Fruit fly (Drosophila melanogaster) Kc167 (cell line): ENCODE measurements around the gene GstD5.

Experiments
- Myc ChIP-seq: fragments of >200 bp; optimal IDR thresholded peaks from 2 replicates; lab custom pipeline; 2017; ENCODE audit warnings: missing external identifiers
- Sin3A ChIP-seq: fragments of >200 bp; optimal IDR thresholded peaks from 2 replicates; lab custom pipeline; 2018; ENCODE audit warnings: missing external identifiers
- h ChIP-seq: fragments of >200 bp; optimal IDR thresholded peaks from 3 replicates; lab custom pipeline; 2018; ENCODE audit warnings: missing external identifiers
- insv ChIP-seq: fragments of >200 bp; optimal IDR thresholded peaks from 3 replicates; lab custom pipeline; 2018; ENCODE audit warnings: missing external identifiers
- psq ChIP-seq: fragments of >200 bp; optimal IDR thresholded peaks from 2 replicates; lab custom pipeline; 2017; ENCODE audit warnings: missing external identifiers
- ttk ChIP-seq: sonication (Bioruptor generic); optimal IDR thresholded peaks from 2 replicates; lab custom pipeline; 2017; ENCODE audit warnings: missing external identifiers

GstD5 gene

dm6 chr3R:12364580-12364979 lies 11.0 kb upstream of the GstD5 start, which contains the start of gene Tim17a1:
TSS of gene Tim17a1 (minus strand) at chr3R:12364680.
- TF ChIP-seq h (lab: Kevin White, UChicago) (no peak), Myc (lab: Kevin White, UChicago) (no peak), ttk (lab: Kevin White, UChicago) (no peak), psq (lab: Kevin White, UChicago) (no peak), Sin3A (lab: Kevin White, UChicago) (no peak), insv (no peak)

dm6 chr3R:12365264-12365840 lies 10.2 kb upstream of the GstD5 start, which contains the start of gene GstD10:
TSS of gene GstD10 (minus strand) at chr3R:12365735.
- TF ChIP-seq ttk (lab: Kevin White, UChicago), result no peak

dm6 chr3R:12365887-12366286 lies 9.6 kb upstream of the GstD5 start:
- no peak for TF ChIP-seq Sin3A (lab: Kevin White, UChicago)
- no peak for TF ChIP-seq psq (lab: Kevin White, UChicago)
- no peak for TF ChIP-seq ttk (lab: Kevin White, UChicago)
- no peak for TF ChIP-seq insv
- TF ChIP-seq Myc (lab: Kevin White, UChicago), result no peak
- TF ChIP-seq h (lab: Kevin White, UChicago), result no peak

DNA sequence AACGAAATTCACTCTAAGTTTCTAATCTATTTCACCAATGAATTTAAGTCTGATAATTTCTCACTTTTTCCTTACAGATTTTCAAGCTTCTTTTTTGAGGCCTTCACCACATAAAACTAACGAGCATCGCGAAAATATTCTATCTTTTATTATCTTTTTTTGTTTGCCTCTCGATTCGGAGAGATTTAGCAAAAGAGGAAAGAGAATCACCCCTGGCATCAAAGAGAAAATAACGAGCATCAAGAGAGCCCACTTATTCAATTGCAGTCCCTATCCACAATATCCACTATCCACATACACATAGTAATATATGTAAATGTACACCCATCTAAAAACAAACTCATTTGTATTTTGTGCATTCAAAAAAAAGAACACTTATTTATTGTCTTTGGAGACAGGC lies 8.1 kb upstream of the GstD5 start, which contains the start of gene GstD9:
Gene GstD9, minus strand, starts transcription at position 101 of the 400 bp plus-strand sequence.
- TF ChIP-seq Sin3A (lab: Kevin White, UChicago) (no peak), insv (no peak), h (lab: Kevin White, UChicago) (no peak), psq (lab: Kevin White, UChicago) (no peak), Myc (lab: Kevin White, UChicago) (no peak)

dm6 chr3R:12369135-12369792 lies 6.3 kb upstream of the GstD5 start, which contains the start of gene GstD1:
TSS of gene GstD1 (minus strand) at chr3R:12369268.
- no peak for TF ChIP-seq psq (lab: Kevin White, UChicago)
- TF ChIP-seq insv, result no peak
- no peak for TF ChIP-seq h (lab: Kevin White, UChicago)
- TF ChIP-seq Myc (lab: Kevin White, UChicago), result no peak
- TF ChIP-seq Sin3A (lab: Kevin White, UChicago), result no peak
- TF ChIP-seq ttk (lab: Kevin White, UChicago), result no peak

DNA sequence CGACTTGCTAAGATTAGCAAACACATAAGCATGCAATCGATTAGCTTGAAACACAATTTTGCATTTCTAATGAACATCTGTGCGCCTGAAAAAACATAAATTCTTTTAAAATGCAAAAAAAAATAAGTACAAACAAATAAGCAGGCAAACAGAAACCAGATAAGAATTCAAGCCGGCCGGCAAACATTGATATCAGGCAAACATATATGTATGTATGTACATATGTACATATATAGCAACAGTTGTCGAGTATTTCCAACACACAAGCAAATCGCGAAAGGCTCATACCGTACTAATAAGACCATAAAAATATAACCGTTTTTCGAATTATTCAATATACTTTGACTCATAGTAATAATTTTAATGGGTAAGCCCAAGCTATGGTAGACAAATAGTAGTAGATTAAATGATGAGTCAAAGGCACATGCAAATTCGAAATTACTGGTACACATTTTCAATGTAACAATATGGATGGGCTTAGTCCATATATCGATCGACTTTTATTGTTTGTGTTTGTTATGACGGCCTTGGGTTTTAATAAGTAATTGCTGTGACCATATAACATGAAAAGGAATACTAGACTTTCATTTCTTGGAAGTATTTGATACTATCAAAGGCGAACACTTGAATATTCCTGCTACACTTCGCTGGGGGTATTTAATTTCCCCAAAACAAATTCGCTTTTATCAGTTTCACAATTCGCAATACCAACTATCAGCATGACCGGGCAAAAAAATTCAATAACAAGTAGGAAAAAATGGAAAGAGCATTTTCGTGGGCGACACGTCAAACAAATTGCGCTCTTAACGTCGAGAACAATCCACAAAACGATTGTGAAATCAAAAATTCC lies 5.5 kb upstream of the GstD5 start:
- TF ChIP-seq h (lab: Kevin White, UChicago) (no peak), Sin3A (lab: Kevin White, UChicago) (no peak), Myc (lab: Kevin White, UChicago) (no peak), ttk (lab: Kevin White, UChicago) (no peak), insv (no peak), psq (lab: Kevin White, UChicago) (no peak)

- TF ChIP-seq insv (no peak), psq (lab: Kevin White, UChicago) (no peak), ttk (lab: Kevin White, UChicago) (no peak), Sin3A (lab: Kevin White, UChicago) (no peak), Myc (lab: Kevin White, UChicago) (no peak)
These were observed 4.9 kb upstream of the GstD5 start for dm6 chr3R:12370643-12370995.

- TF ChIP-seq h (lab: Kevin White, UChicago), result no peak
- TF ChIP-seq Sin3A (lab: Kevin White, UChicago), result no peak
- TF ChIP-seq psq (lab: Kevin White, UChicago), result no peak
- no peak for TF ChIP-seq ttk (lab: Kevin White, UChicago)
- TF ChIP-seq Myc (lab: Kevin White, UChicago), result no peak
- no peak for TF ChIP-seq insv
These were observed 3.9 kb upstream of the GstD5 start, which contains the start of gene GstD2 for dm6 chr3R:12371671-12372070. TSS of gene GstD2 (plus strand) at chr3R:12371971.

DNA sequence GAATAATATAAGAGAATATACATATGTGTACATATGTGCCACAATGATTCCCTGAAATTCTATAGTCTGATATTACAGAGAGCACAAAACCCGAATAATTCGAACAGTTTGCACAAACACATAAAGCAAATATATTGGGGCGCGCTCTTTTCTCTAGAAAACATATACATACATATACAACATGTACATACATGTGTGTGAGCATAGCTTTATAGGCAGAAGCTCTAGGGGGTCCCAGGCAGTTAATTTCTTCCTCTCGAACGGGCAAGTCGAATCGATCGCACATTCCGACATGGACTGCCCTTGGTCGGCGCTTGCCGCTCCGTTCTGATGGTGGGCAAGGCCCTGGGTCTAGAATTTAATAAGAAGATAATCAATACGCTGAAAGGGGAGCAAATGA lies 2.7 kb upstream of the GstD5 start, which contains the start of gene GstD3:
Gene GstD3, plus strand, starts transcription at position 269 of the 400 bp plus-strand sequence.
- TF ChIP-seq Sin3A (lab: Kevin White, UChicago) (no peak), psq (lab: Kevin White, UChicago) (no peak), insv (no peak), Myc (lab: Kevin White, UChicago) (no peak), ttk (lab: Kevin White, UChicago) (no peak), h (lab: Kevin White, UChicago) (no peak)

DNA sequence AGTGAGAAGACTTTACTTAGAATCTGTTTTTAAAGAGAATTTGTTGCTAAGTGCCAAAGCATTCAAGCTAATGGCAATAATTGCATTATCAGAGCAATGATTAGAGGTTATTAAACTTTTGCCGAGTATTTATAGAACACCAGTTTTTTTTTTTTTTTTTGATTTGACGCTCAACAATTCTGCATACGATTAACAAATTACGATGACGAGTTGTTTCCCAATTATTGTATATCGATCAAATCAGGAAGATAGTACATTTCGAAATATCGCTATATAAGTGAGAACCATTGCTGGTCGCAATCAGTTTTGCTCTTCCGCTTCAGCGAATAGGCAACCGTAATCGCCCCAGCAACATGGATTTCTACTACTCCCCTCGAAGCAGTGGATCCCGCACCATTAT lies 1.7 kb upstream of the GstD5 start, which contains the start of gene GstD4:
Gene GstD4, plus strand, starts transcription at position 301 of the 400 bp plus-strand sequence.
- TF ChIP-seq psq (lab: Kevin White, UChicago) (no peak), Sin3A (lab: Kevin White, UChicago) (no peak), Myc (lab: Kevin White, UChicago) (no peak), insv (no peak), ttk (lab: Kevin White, UChicago) (no peak), h (lab: Kevin White, UChicago) (no peak)

dm6 chr3R:12376828-12377227 lies 1.3 kb downstream of the GstD5 start, which contains the start of gene GstD6:
TSS of gene GstD6 (plus strand) at chr3R:12377128.
- TF ChIP-seq h (lab: Kevin White, UChicago) (no peak), ttk (lab: Kevin White, UChicago) (no peak), Sin3A (lab: Kevin White, UChicago) (no peak), Myc (lab: Kevin White, UChicago) (no peak), psq (lab: Kevin White, UChicago) (no peak), insv (no peak)
